Comparison of ENCODE assay signal across 1 fruit fly cellular context in the genomic region with DNA sequence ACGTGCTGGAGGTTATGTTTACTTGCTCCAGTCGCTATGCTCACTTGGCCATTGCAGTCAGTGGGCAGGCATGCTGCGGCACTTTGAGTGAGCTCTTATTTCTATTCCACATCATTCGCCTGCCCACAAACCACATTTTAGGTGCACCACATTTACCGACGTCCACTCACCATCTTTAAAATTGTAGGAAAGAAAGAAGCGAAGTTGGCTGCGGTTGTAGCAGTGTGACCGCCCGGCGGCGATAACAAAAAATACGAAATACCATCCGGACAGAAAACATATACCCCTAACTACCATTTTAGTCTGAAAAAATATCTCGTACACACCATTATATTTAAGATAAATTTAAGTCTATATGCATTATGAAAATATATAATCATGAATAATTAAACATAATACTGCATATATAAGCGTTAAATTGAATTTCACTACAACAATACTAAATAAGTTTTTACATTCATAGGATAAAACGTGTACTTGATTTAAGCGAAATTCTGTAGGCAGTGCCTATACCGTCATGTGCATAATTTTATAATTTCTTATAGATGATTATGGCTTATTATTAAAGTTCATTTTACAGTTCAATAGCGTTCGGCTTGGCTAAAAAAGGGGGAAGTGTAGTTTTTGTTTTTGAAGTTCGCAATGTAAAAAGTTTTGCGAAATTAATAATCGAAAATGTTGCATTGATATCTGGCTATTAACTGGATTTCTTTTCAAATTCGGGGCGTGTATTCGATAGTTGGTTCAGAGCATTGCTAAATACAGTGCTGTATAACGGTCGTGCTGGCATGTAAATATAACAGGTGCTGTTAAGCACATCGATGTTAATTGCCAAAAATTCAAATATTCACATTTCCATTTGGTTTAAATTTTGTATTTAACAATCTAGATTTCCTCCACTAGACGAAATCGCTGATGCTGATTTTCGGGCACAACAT.
A peak's percentile ranks its signal among the peaks of the same experiment; 100 is the strongest.
TF ChIP-seq lines count a peak whose summit lies in the region.

RpL27A (minus strand) TSS at position 246 of the 938 bp plus-strand sequence.

TF ChIP-seq in whole organism, embryonic, 481 proteins besides CTCF, POLR2A, EP300 and RAD21 (continued from another document and continues in another):
- TF ChIP-seq CG13123 (GFP tag; optimal IDR thresholded peaks at IDR 0.05; lab: Kevin White, UChicago) = peak; percentile 99
- peak; percentile 54; the same call in 1 of the 2 replicates for TF ChIP-seq sisA (GFP tag; IDR thresholded peaks at IDR 0.05; lab: Robert Waterston, UW)
- TF ChIP-seq CG17328 (GFP tag; IDR thresholded peaks at IDR 0.05; lab: Robert Waterston, UW) = peak; percentile 91
- TF ChIP-seq cas (GFP tag; IDR thresholded peaks at IDR 0.05; lab: Robert Waterston, UW) = peak; percentile 66
- no peak for TF ChIP-seq jing (GFP tag; optimal IDR thresholded peaks at IDR 0.05; lab: Kevin White, UChicago)
- TF ChIP-seq CG9215 (GFP tag; IDR thresholded peaks at IDR 0.05; lab: Robert Waterston, UW) = peak; percentile 53
- peak; percentile 53 for TF ChIP-seq Hr3 (GFP tag; optimal IDR thresholded peaks at IDR 0.05; lab: Kevin White, UChicago)
- peak; percentile 76 for TF ChIP-seq sug (tag; optimal IDR thresholded peaks at IDR 0.05; lab: Kevin White, UChicago)
- peak; percentile 81 for TF ChIP-seq PHDP (tag; optimal IDR thresholded peaks at IDR 0.05; lab: Kevin White, UChicago)
- TF ChIP-seq Dek (tag; optimal IDR thresholded peaks at IDR 0.05; lab: Kevin White, UChicago) = peak; percentile 51
- TF ChIP-seq Sry-β (GFP tag; optimal IDR thresholded peaks at IDR 0.05; lab: Kevin White, UChicago) = peak; percentile 70
- TF ChIP-seq unpg (GFP tag; optimal IDR thresholded peaks at IDR 0.05; lab: Kevin White, UChicago) = peak; percentile 68
- no peak for TF ChIP-seq D (optimal IDR thresholded peaks at IDR 0.05; lab: Kevin White, UChicago)
- peak; percentile 69 for TF ChIP-seq D (GFP tag; optimal IDR thresholded peaks at IDR 0.05; lab: Kevin White, UChicago)
- TF ChIP-seq crc (GFP tag; optimal IDR thresholded peaks at IDR 0.05; lab: Kevin White, UChicago) = peak; percentile 38
- peak; percentile 75 for TF ChIP-seq CG7839 (tag; optimal IDR thresholded peaks at IDR 0.05; lab: Kevin White, UChicago)
- peak; percentile 73 for TF ChIP-seq org-1 (GFP tag; optimal IDR thresholded peaks at IDR 0.05; lab: Kevin White, UChicago)
- TF ChIP-seq CG31441 (GFP tag; IDR thresholded peaks at IDR 0.05; lab: Robert Waterston, UW) = peak; percentile 83
- TF ChIP-seq H2.0 (GFP tag; IDR thresholded peaks at IDR 0.05; lab: Robert Waterston, UW) = peak; percentile 82
- peak; percentile 45 for TF ChIP-seq vfl (GFP tag; optimal IDR thresholded peaks at IDR 0.05; lab: Kevin White, UChicago)
- no peak for TF ChIP-seq danr (GFP tag; IDR thresholded peaks at IDR 0.05; lab: Robert Waterston, UW)
- peak; percentile 87 for TF ChIP-seq Meics (GFP tag; optimal IDR thresholded peaks at IDR 0.05; lab: Kevin White, UChicago)
- peak; percentile 61 for TF ChIP-seq repo (GFP tag; optimal IDR thresholded peaks at IDR 0.05; lab: Kevin White, UChicago)
- peak; percentile 77 for TF ChIP-seq CG7372 (GFP tag; IDR thresholded peaks at IDR 0.05; lab: Robert Waterston, UW)
- TF ChIP-seq ATbp (GFP tag; optimal IDR thresholded peaks at IDR 0.05; lab: Kevin White, UChicago) = peak; percentile 79
- TF ChIP-seq CG9727 (GFP tag; optimal IDR thresholded peaks at IDR 0.05; lab: Kevin White, UChicago) = peak; percentile 86
- peak; percentile 77 for TF ChIP-seq CG9876 (GFP tag; optimal IDR thresholded peaks at IDR 0.05; lab: Kevin White, UChicago)
- peak; percentile 84 for TF ChIP-seq CG10543 (GFP tag; optimal IDR thresholded peaks at IDR 0.05; lab: Kevin White, UChicago)
- peak in 1 of 3 experiments; percentile 46 for TF ChIP-seq Stat92E (GFP tag; optimal IDR thresholded peaks at IDR 0.05; lab: Kevin White, UChicago)
- TF ChIP-seq HHEX (GFP tag; optimal IDR thresholded peaks at IDR 0.05; lab: Kevin White, UChicago) = peak; percentile 84
- peak; percentile 71 for TF ChIP-seq GATAe (GFP tag; conservative IDR thresholded peaks at IDR 0.05; lab: Robert Waterston, UW)
- peak in 1 of 2 experiments; percentile 39 for TF ChIP-seq crp (GFP tag; optimal IDR thresholded peaks at IDR 0.05; lab: Kevin White, UChicago)
- peak; percentile 51 for TF ChIP-seq cwo (GFP tag; optimal IDR thresholded peaks at IDR 0.05; lab: Kevin White, UChicago)
- TF ChIP-seq CG14014 (GFP tag; IDR thresholded peaks at IDR 0.05; lab: Robert Waterston, UW) = peak; percentile 73
- peak; percentile 71 for TF ChIP-seq Jarid2 (GFP tag; optimal IDR thresholded peaks at IDR 0.05; lab: Kevin White, UChicago)
- peak; percentile 59 for TF ChIP-seq peb (GFP tag; IDR thresholded peaks at IDR 0.05; lab: Robert Waterston, UW)
- TF ChIP-seq MESR4 (GFP tag; optimal IDR thresholded peaks at IDR 0.05; lab: Kevin White, UChicago) = peak; percentile 100
- TF ChIP-seq unc-4 (GFP tag; IDR thresholded peaks at IDR 0.05; lab: Robert Waterston, UW; ENCODE audit: partially characterized antibody) = peak; percentile 46; the same call in 1 of the 2 replicates
- peak; percentile 71 for TF ChIP-seq her (GFP tag; optimal IDR thresholded peaks at IDR 0.05; lab: Kevin White, UChicago)
- TF ChIP-seq ind (GFP tag; optimal IDR thresholded peaks at IDR 0.05; lab: Kevin White, UChicago) = peak; percentile 32
- TF ChIP-seq CG12744 (GFP tag; optimal IDR thresholded peaks at IDR 0.05; lab: Kevin White, UChicago) = peak; percentile 10
- TF ChIP-seq usp (GFP tag; optimal IDR thresholded peaks at IDR 0.05; lab: Kevin White, UChicago) = no peak
- 0 out of 3 replicates have a peak, but pooled peaks have one; percentile 25 for TF ChIP-seq jigr1 (GFP tag; IDR thresholded peaks at IDR 0.05; lab: Robert Waterston, UW)
- peak; percentile 93 for TF ChIP-seq Hmr (GFP tag; optimal IDR thresholded peaks at IDR 0.05; lab: Kevin White, UChicago)
- TF ChIP-seq CG3407 (GFP tag; optimal IDR thresholded peaks at IDR 0.05; lab: Kevin White, UChicago) = peak; percentile 80
- TF ChIP-seq CG2875 (GFP tag; optimal IDR thresholded peaks at IDR 0.05; lab: Kevin White, UChicago) = peak; percentile 84
- TF ChIP-seq aop (GFP tag; IDR thresholded peaks at IDR 0.05; lab: Robert Waterston, UW) = no peak
- TF ChIP-seq luna (GFP tag; optimal IDR thresholded peaks at IDR 0.05; lab: Kevin White, UChicago) = peak; percentile 70
- TF ChIP-seq CG4424 (GFP tag; optimal IDR thresholded peaks at IDR 0.05; lab: Kevin White, UChicago) = peak; percentile 69
- TF ChIP-seq lola (GFP tag; optimal IDR thresholded peaks at IDR 0.05; lab: Kevin White, UChicago) = peak in 1 of 3 experiments; percentile 70
- no peak for TF ChIP-seq Gsc (GFP tag; IDR thresholded peaks at IDR 0.05; lab: Robert Waterston, UW)
- TF ChIP-seq Awh (GFP tag; IDR thresholded peaks at IDR 0.05; lab: Robert Waterston, UW) = peak; percentile 88
- TF ChIP-seq CG11723 (GFP tag; optimal IDR thresholded peaks at IDR 0.05; lab: Kevin White, UChicago) = peak; percentile 82
- no peak for TF ChIP-seq CG7963 (GFP tag; IDR thresholded peaks at IDR 0.05; lab: Robert Waterston, UW; ENCODE audit: partially characterized antibody)
- peak; percentile 57 for TF ChIP-seq CG14441 (GFP tag; IDR thresholded peaks at IDR 0.05; lab: Robert Waterston, UW)
- TF ChIP-seq schlank (tag; optimal IDR thresholded peaks at IDR 0.05; lab: Kevin White, UChicago) = peak; percentile 84
- TF ChIP-seq nau (GFP tag; optimal IDR thresholded peaks at IDR 0.05; lab: Kevin White, UChicago) = peak; percentile 75
- peak; percentile 60 for TF ChIP-seq lilli (GFP tag; optimal IDR thresholded peaks at IDR 0.05; lab: Kevin White, UChicago)
- no peak for TF ChIP-seq CG15479 (GFP tag; optimal IDR thresholded peaks at IDR 0.05; lab: Kevin White, UChicago)
- peak; percentile 43 for TF ChIP-seq CG8359 (GFP tag; optimal IDR thresholded peaks at IDR 0.05; lab: Kevin White, UChicago; ENCODE audit: borderline replicate concordance)
- 0 out of 3 replicates have a peak, but pooled peaks have one; percentile 52 for TF ChIP-seq CG2889 (GFP tag; IDR thresholded peaks at IDR 0.05; lab: Robert Waterston, UW)
- TF ChIP-seq kah (GFP tag; optimal IDR thresholded peaks at IDR 0.05; lab: Kevin White, UChicago) = peak; percentile 81
- TF ChIP-seq inv (GFP tag; IDR thresholded peaks at IDR 0.05; lab: Robert Waterston, UW; ENCODE audit: partially characterized antibody) = peak; percentile 47; the same call in 1 of the 2 replicates
- peak; percentile 40 for TF ChIP-seq exex (tag; optimal IDR thresholded peaks at IDR 0.05; lab: Kevin White, UChicago)
- TF ChIP-seq Sry-δ (GFP tag; optimal IDR thresholded peaks at IDR 0.05; lab: Kevin White, UChicago) = peak; percentile 59
- TF ChIP-seq CG14860 (GFP tag; IDR thresholded peaks at IDR 0.05; lab: Robert Waterston, UW; ENCODE audit: partially characterized antibody) = no peak
- peak; percentile 71 for TF ChIP-seq CG12104 (GFP tag; optimal IDR thresholded peaks at IDR 0.05; lab: Kevin White, UChicago)
- peak; percentile 48 for TF ChIP-seq Deaf1 (tag; optimal IDR thresholded peaks at IDR 0.05; lab: Kevin White, UChicago)
- TF ChIP-seq CG10979 (tag; optimal IDR thresholded peaks at IDR 0.05; lab: Kevin White, UChicago) = peak; percentile 49
- TF ChIP-seq Atf3 (GFP tag; optimal IDR thresholded peaks at IDR 0.05; lab: Kevin White, UChicago) = peak; percentile 51
- peak; percentile 97 for TF ChIP-seq ssp (GFP tag; IDR thresholded peaks at IDR 0.05; lab: Robert Waterston, UW)
- TF ChIP-seq Nf-YC (tag; optimal IDR thresholded peaks at IDR 0.05; lab: Kevin White, UChicago) = peak; percentile 58
- TF ChIP-seq Drgx (GFP tag; IDR thresholded peaks at IDR 0.05; lab: Robert Waterston, UW) = no peak
- TF ChIP-seq E2f2 (GFP tag; IDR thresholded peaks at IDR 0.05; lab: Robert Waterston, UW) = peak; percentile 68
- peak; percentile 57 for TF ChIP-seq ERR (GFP tag; optimal IDR thresholded peaks at IDR 0.05; lab: Kevin White, UChicago)
- TF ChIP-seq CG2129 (GFP tag; IDR thresholded peaks at IDR 0.05; lab: Robert Waterston, UW; ENCODE audit: partially characterized antibody) = no peak
- no peak for TF ChIP-seq tll (GFP tag; optimal IDR thresholded peaks at IDR 0.05; lab: Kevin White, UChicago)
- peak; percentile 37; the same call in 1 of the 3 replicates for TF ChIP-seq ase (GFP tag; IDR thresholded peaks at IDR 0.05; lab: Robert Waterston, UW)
- peak; percentile 99 for TF ChIP-seq YL-1 (GFP tag; optimal IDR thresholded peaks at IDR 0.05; lab: Kevin White, UChicago)
- TF ChIP-seq Opbp (GFP tag; IDR thresholded peaks at IDR 0.05; lab: Robert Waterston, UW; ENCODE audit: partially characterized antibody) = peak; percentile 100
- peak; percentile 79 for TF ChIP-seq stc (GFP tag; IDR thresholded peaks at IDR 0.05; lab: Robert Waterston, UW)
- peak; percentile 60; the same call in 1 of the 2 replicates for TF ChIP-seq CkIIα-i1 (GFP tag; IDR thresholded peaks at IDR 0.05; lab: Robert Waterston, UW)
- peak; percentile 81 for TF ChIP-seq CG11247 (GFP tag; IDR thresholded peaks at IDR 0.05; lab: Robert Waterston, UW)
- TF ChIP-seq stwl (tag; optimal IDR thresholded peaks at IDR 0.05; lab: Kevin White, UChicago) = peak; percentile 42
- peak; percentile 84 for TF ChIP-seq CG12391 (tag; optimal IDR thresholded peaks at IDR 0.05; lab: Kevin White, UChicago)
- TF ChIP-seq eyg (GFP tag; optimal IDR thresholded peaks at IDR 0.05; lab: Kevin White, UChicago) = peak; percentile 55
- TF ChIP-seq CG1603 (tag; optimal IDR thresholded peaks at IDR 0.05; lab: Kevin White, UChicago) = peak; percentile 87
- peak; percentile 75 for TF ChIP-seq CG6854 (GFP tag; optimal IDR thresholded peaks at IDR 0.05; lab: Kevin White, UChicago)
- peak; percentile 89 for TF ChIP-seq mirr (GFP tag; optimal IDR thresholded peaks at IDR 0.05; lab: Kevin White, UChicago)
- TF ChIP-seq Mrtf (GFP tag; IDR thresholded peaks at IDR 0.05; lab: Robert Waterston, UW) = peak; percentile 43; the same call in 1 of the 3 replicates
- TF ChIP-seq sima (GFP tag; optimal IDR thresholded peaks at IDR 0.05; lab: Kevin White, UChicago) = peak; percentile 50
- peak; percentile 57; the same call in 1 of the 2 replicates for TF ChIP-seq CG14667 (GFP tag; IDR thresholded peaks at IDR 0.05; lab: Robert Waterston, UW)
- TF ChIP-seq abd-A (tag; optimal IDR thresholded peaks at IDR 0.05; lab: Kevin White, UChicago) = no peak
- peak in 1 of 2 experiments; percentile 10 for TF ChIP-seq Hr78 (GFP tag; optimal IDR thresholded peaks at IDR 0.05; lab: Kevin White, UChicago)
- peak; percentile 58 for TF ChIP-seq Bgb (GFP tag; IDR thresholded peaks at IDR 0.05; lab: Robert Waterston, UW; ENCODE audit: partially characterized antibody)
- TF ChIP-seq mld (GFP tag; IDR thresholded peaks at IDR 0.05; lab: Robert Waterston, UW; ENCODE audit: partially characterized antibody) = no peak
- TF ChIP-seq trem (tag; optimal IDR thresholded peaks at IDR 0.05; lab: Kevin White, UChicago) = peak; percentile 44
- TF ChIP-seq Fer1 (GFP tag; optimal IDR thresholded peaks at IDR 0.05; lab: Kevin White, UChicago) = peak; percentile 81
- peak; percentile 60 for TF ChIP-seq CG17829 (tag; optimal IDR thresholded peaks at IDR 0.05; lab: Kevin White, UChicago)
- peak; percentile 48 for TF ChIP-seq CG9609 (GFP tag; optimal IDR thresholded peaks at IDR 0.05; lab: Kevin White, UChicago)
- TF ChIP-seq CG2199 (GFP tag; IDR thresholded peaks at IDR 0.05; lab: Robert Waterston, UW) = 0 out of 3 replicates have a peak, but pooled peaks have one; percentile 37
- peak; percentile 37; the same call in 1 of the 2 replicates for TF ChIP-seq Poxn (GFP tag; IDR thresholded peaks at IDR 0.05; lab: Robert Waterston, UW)
- TF ChIP-seq CG11093 (GFP tag; IDR thresholded peaks at IDR 0.05; lab: Robert Waterston, UW) = no peak
- TF ChIP-seq CG14050 (GFP tag; IDR thresholded peaks at IDR 0.05; lab: Robert Waterston, UW) = peak; percentile 70
- peak; percentile 54 for TF ChIP-seq CG6272 (GFP tag; IDR thresholded peaks at IDR 0.05; lab: Robert Waterston, UW)
- TF ChIP-seq NfI (GFP tag; optimal IDR thresholded peaks at IDR 0.05; lab: Kevin White, UChicago) = peak; percentile 94
- TF ChIP-seq Pdp1 (GFP tag; optimal IDR thresholded peaks at IDR 0.05; lab: Kevin White, UChicago) = peak; percentile 29 to 62
- TF ChIP-seq TFAM (GFP tag; optimal IDR thresholded peaks at IDR 0.05; lab: Kevin White, UChicago) = peak; percentile 17
- TF ChIP-seq da (GFP tag; optimal IDR thresholded peaks at IDR 0.05; lab: Kevin White, UChicago) = peak; percentile 12
- TF ChIP-seq ham (GFP tag; IDR thresholded peaks at IDR 0.05; lab: Robert Waterston, UW) = peak; percentile 9; the same call in 1 of the 2 replicates
- TF ChIP-seq slou (GFP tag; optimal IDR thresholded peaks at IDR 0.05; lab: Kevin White, UChicago) = peak; percentile 63
- peak; percentile 84 for TF ChIP-seq sr (GFP tag; IDR thresholded peaks at IDR 0.05; lab: Robert Waterston, UW)
- peak; percentile 91 for TF ChIP-seq bigmax (GFP tag; optimal IDR thresholded peaks at IDR 0.05; lab: Kevin White, UChicago)
- peak; percentile 92 for TF ChIP-seq vvl (GFP tag; IDR thresholded peaks at IDR 0.05; lab: Robert Waterston, UW)
- no peak for TF ChIP-seq Elba2 (GFP tag; optimal IDR thresholded peaks at IDR 0.05; lab: Kevin White, UChicago)
